Worm (Caenorhabditis elegans) whole organism, young adult: ENCODE results near the gene F13B6.2.
A peak's percentile ranks its signal among the peaks of the same experiment; 100 is the strongest.

Experiments used
- F49E8.2 ChIP-seq: sonication (generic microtip); optimal IDR thresholded peaks from 3 replicates; lab custom pipeline; 2017; ENCODE audit warnings: missing genetic modification characterization, mild to moderate bottlenecking, missing compliant biosample characterization, antibody characterized with exemption, moderate library complexity; ENCODE audit not compliant: insufficient read depth
- cebp-2 ChIP-seq: fragments of 200-800 bp; sonication (Bioruptor generic); IDR thresholded peaks from 2 replicates; pipeline ENCODE4 v1.3.6; 2022; ENCODE audit warnings: missing genetic modification characterization, missing compliant biosample characterization
- ceh-58 ChIP-seq: fragments of 200-800 bp; sonication (Bioruptor generic); IDR thresholded peaks from 2 replicates; pipeline ENCODE4 v1.3.6; 2022; ENCODE audit warnings: missing genetic modification characterization, missing compliant biosample characterization
- ceh-91 ChIP-seq: fragments of 200-800 bp; sonication (Bioruptor generic); IDR thresholded peaks from 2 replicates; pipeline ENCODE4 v1.3.6; 2022; ENCODE audit warnings: missing genetic modification reagents, missing genetic modification characterization, missing compliant biosample characterization
- efl-1 ChIP-seq: fragments of 150-350 bp; optimal IDR thresholded peaks from 2 replicates; lab custom pipeline; 2014; ENCODE audit warnings: missing biosample characterization, missing genetic modification reagents, missing genetic modification characterization
- him-1 ChIP-seq: sonication (generic microtip); optimal IDR thresholded peaks from 2 replicates; lab custom pipeline; 2016; ENCODE audit warnings: missing genotype, missing genetic modification reagents, missing genetic modification characterization, missing compliant biosample characterization
- tbp1 ChIP-seq: fragments of 200-800 bp; sonication (Bioruptor generic); optimal IDR thresholded peaks from 2 replicates; lab custom pipeline; 2018; ENCODE audit warnings: mild to moderate bottlenecking, missing genetic modification characterization, missing compliant biosample characterization
- unc-62 ChIP-seq: fragments of 150-350 bp; optimal IDR thresholded peaks from 2 replicates; lab custom pipeline; 2014; ENCODE audit warnings: missing biosample characterization, missing genetic modification reagents, missing genetic modification characterization
- zfh-2 ChIP-seq: fragments of 200-800 bp; sonication (Bioruptor generic); conservative IDR thresholded peaks from 2 replicates; pipeline ENCODE4 v1.3.6; 2022; ENCODE audit warnings: missing genetic modification reagents, missing genetic modification characterization, missing compliant biosample characterization
- ztf-26 ChIP-seq: sonication (generic microtip); optimal IDR thresholded peaks from 2 replicates; lab custom pipeline; 2017; ENCODE audit warnings: missing genetic modification characterization, missing compliant biosample characterization

DNA sequence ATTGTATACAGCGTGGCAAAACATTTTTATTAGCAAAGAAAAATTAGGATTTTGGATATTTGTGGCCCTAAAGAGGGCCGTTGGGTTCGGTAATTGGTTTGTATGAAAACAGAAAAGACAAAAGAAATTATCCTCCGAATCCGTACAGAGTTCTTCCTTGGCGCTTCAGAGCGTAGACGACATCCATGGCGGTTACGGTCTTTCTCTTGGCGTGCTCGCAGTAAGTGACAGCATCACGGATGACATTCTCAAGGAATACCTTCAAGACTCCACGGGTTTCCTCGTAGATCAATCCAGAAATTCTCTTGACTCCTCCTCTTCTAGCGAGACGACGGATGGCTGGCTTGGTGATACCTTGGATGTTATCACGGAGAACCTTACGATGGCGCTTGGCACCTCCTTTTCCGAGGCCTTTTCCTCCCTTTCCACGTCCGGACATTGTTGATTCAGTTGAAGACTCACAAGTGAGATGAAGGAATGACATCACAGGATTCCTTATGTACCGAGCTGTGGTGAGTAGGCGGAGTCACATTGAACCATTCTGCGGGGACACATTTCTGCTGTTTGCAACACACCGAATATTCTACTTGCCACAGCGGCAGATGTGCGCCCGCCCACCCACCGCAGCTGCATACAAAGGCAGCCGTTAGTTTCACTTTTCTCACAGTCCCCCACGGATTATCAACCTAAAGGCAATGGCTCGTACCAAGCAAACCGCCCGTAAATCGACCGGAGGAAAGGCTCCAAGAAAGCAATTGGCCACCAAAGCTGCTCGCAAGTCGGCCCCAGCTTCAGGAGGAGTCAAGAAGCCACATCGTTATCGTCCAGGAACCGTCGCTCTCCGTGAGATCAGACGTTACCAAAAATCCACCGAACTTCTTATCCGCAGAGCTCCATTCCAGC, 27.7 kb upstream of the F13B6.2 start, which contains the start of the genes his-60 and his-59:
- TF ChIP-seq ztf-26 (tag; lab: Kevin White, UChicago) (no peak), him-1 (no peak), ceh-58 (GFP tag; lab: Robert Waterston, UW) (0 out of 2 replicates have a peak, but pooled peaks have one; percentile 38), zfh-2 (GFP tag; lab: Robert Waterston, UW) (no peak; the same call in 1 of the 2 replicates), unc-62 (GFP tag; lab: Kevin White, UChicago) (no peak), cebp-2 (GFP tag; lab: Robert Waterston, UW) (0 out of 2 replicates have a peak, but pooled peaks have one; percentile 58), F49E8.2 (tag; lab: Kevin White, UChicago) (peak; percentile 91), efl-1 (GFP tag; lab: Kevin White, UChicago) (no peak), ceh-91 (GFP tag; lab: Robert Waterston, UW) (no peak; the same call in 1 of the 2 replicates), tbp1 (GFP tag; lab: Kevin White, UChicago) (peak; percentile 67)
